Fruit fly (Drosophila melanogaster) whole organism, embryonic: ENCODE data around the gene Sytbeta.

ENCODE experiments used
- CG9797 ChIP-seq: fragments of 200-800 bp; sonication (Bioruptor generic); optimal IDR thresholded peaks from 3 replicates; lab custom pipeline; 2018; ENCODE audit warnings: missing biosample characterization, mild to moderate bottlenecking, missing genetic modification characterization
- E2f2 ChIP-seq: fragments of 200-800 bp; sonication (Bioruptor generic); IDR thresholded peaks from 2 replicates; pipeline ENCODE4 v1.3.6; 2022; ENCODE audit warnings: missing biosample characterization, missing genetic modification characterization

DNA sequence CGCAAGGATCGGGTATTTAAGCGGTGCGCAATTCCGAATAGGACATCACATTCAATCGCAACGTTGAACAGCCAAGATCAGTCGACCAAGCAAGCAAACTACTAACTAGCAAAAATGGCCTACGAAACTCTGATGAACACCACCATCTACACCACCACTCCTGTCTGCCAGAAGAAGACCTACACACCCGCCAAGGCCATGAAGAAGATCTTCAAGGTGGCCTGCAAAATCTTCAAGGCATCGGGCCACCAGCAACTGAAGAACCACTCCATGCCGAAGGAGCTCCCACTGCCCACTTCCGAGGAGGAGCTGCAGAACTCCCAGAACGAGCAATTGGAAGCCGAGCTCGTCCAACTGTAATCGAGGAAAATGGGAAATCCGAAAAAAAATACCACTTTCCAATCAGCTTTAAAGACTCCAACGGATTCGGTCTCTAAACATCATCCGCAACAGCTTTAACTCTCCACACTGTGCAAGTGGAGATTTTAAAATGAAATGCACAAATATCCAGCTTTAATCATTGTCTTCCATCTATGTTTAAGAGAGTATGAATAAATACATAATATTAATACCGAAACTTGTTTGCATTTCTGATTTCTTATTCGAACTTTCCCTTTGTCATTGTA lies 92.0 kb downstream of the Sytbeta start, which contains the start of gene Brd:
- TF ChIP-seq E2f2 (GFP tag; lab: Robert Waterston, UW), result no peak
- TF ChIP-seq CG9797 (GFP tag; lab: Kevin White, UChicago), result no peak
